Worm (Caenorhabditis elegans) whole organism, L1 larva: ENCODE measurements around the gene srz-82.

ENCODE experiments used
- ceh-63 ChIP-seq: fragments of 200-800 bp; sonication (Bioruptor generic); optimal IDR thresholded peaks from 2 replicates; lab custom pipeline; 2018; ENCODE audit warnings: mild to moderate bottlenecking, missing genetic modification characterization, missing compliant biosample characterization
- egl-27 ChIP-seq, 2 experiments: fragments of 150-350 bp in 1 of 2; sonication (generic microtip); optimal IDR thresholded peaks; 3 replicates each; lab custom pipeline; 2017 to 2018; ENCODE audit warnings: missing biosample characterization in 2 of 2, missing genetic modification characterization in 2 of 2, missing genetic modification reagents in 2 of 2
- nhr-11 ChIP-seq: fragments of 150-350 bp; optimal IDR thresholded peaks from 2 replicates; lab custom pipeline; 2014; ENCODE audit warnings: missing biosample characterization, missing genetic modification characterization
- nhr-12 ChIP-seq: sonication (generic microtip); optimal IDR thresholded peaks from 2 replicates; lab custom pipeline; 2017; ENCODE audit warnings: missing biosample characterization, missing genetic modification characterization
- skn-1 ChIP-seq: fragments of 150-350 bp; optimal IDR thresholded peaks from 2 replicates; lab custom pipeline; 2014; ENCODE audit warnings: missing biosample characterization, missing genetic modification characterization

ce11 chrIV:3524584-3525020 lies 41.9 kb downstream of the srz-82 start:
- TF ChIP-seq ceh-63 (GFP tag; lab: Kevin White, UChicago): no peak
- no peak for TF ChIP-seq egl-27 (tag; optimal IDR thresholded peaks at IDR 0.05; lab: Kevin White, UChicago)
- TF ChIP-seq nhr-11 (tag; lab: Kevin White, UChicago): no peak
- TF ChIP-seq skn-1: peak; percentile 0
- no peak for TF ChIP-seq nhr-12
